Fruit fly (Drosophila melanogaster) S2 (cell line): ENCODE data around the gene Polr3E.

Experiments
- CG8478 ChIP-seq: fragments of >200 bp; optimal IDR thresholded peaks from 2 replicates; lab custom pipeline; 2018
- CTCF ChIP-seq, 2 experiments: fragments of >200 bp; optimal IDR thresholded peaks; 2 replicates each; lab custom pipeline; 2018

DNA sequence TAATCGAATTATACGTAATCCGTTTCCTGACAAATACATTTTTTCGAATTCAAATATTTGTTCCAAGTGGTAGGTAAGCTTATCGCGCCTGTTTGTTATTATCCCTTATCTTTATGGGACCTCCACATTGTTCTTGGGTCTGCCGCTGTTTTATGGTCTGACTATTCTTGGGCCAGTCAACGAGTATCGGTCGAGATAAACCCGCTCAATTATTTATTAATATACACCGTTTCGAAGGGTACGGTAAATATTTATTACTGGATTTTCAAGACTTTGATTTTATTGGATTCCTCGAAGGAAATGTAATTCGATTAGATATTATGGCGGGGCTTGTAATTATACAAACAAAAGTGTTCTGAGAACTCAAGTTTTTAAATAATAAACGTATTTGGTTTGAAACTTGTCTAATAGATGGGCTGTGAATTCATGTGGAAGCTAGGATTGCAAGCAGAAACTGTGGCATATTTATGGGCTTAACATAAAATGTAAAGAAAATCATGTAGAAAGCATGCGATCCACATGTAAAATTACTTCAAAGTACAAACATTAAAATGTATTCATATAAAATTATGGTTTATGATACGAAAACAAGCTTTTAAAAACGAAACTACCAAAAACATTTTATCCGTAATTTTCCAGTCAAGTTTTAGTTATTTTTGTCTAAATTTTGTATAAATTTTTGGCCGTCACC, 33.7 kb downstream of the Polr3E start, which contains the start of gene CG43072:
- TF ChIP-seq CTCF (optimal IDR thresholded peaks at IDR 0.05; lab: Kevin White, UChicago) (peak in 1 of 2 experiments; percentile 55), CG8478 (lab: Kevin White, UChicago) (no peak)
